Worm (Caenorhabditis elegans) whole organism, early embryonic: ENCODE measurements around the gene cyp-34A2.
"Not testable (repeated sequence)": the region's sequence is repeated elsewhere in the genome, so short reads cannot be mapped to it uniquely, and the experiment has no call there.

Source experiments
- B0310.2 ChIP-seq: sonication (generic microtip); optimal IDR thresholded peaks from 2 replicates; lab custom pipeline; 2016; ENCODE audit warnings: mild to moderate bottlenecking, missing genetic modification characterization, missing compliant biosample characterization
- F13C5.2 ChIP-seq: sonication (generic microtip); optimal IDR thresholded peaks from 2 replicates; lab custom pipeline; 2017; ENCODE audit warnings: mild to moderate bottlenecking, missing genetic modification characterization, inconsistent platforms, missing compliant biosample characterization
- aly-1 ChIP-seq: sonication (generic microtip); optimal IDR thresholded peaks from 2 replicates; lab custom pipeline; 2016; ENCODE audit warnings: missing genetic modification characterization, missing compliant biosample characterization
- ama-1 ChIP-seq: fragments of 150-350 bp; optimal IDR thresholded peaks from 2 replicates; lab custom pipeline; 2014
- ceh-13 ChIP-seq: fragments of 200-800 bp; sonication (Bioruptor generic); optimal IDR thresholded peaks from 2 replicates; lab custom pipeline; 2018; ENCODE audit warnings: mild to moderate bottlenecking, missing genetic modification characterization, missing compliant biosample characterization
- ceh-36 ChIP-seq: sonication (generic microtip); optimal IDR thresholded peaks from 2 replicates; lab custom pipeline; 2016; ENCODE audit warnings: missing genetic modification characterization, inconsistent platforms, missing compliant biosample characterization
- ets-7 ChIP-seq: sonication (generic microtip); optimal IDR thresholded peaks from 2 replicates; lab custom pipeline; 2016; ENCODE audit warnings: missing genotype, missing genetic modification characterization, missing compliant biosample characterization
- flt-1 ChIP-seq: fragments of 200-800 bp; sonication (Bioruptor generic); IDR thresholded peaks from 2 replicates; pipeline ENCODE4 v1.3.6; 2022; ENCODE audit warnings: missing genetic modification characterization, missing compliant biosample characterization
- hmbx-1 ChIP-seq: sonication (generic microtip); optimal IDR thresholded peaks from 2 replicates; lab custom pipeline; 2016; ENCODE audit warnings: mild to moderate bottlenecking, missing genetic modification characterization, missing compliant biosample characterization
- hmg-4 ChIP-seq: fragments of 200-800 bp; sonication (Bioruptor generic); optimal IDR thresholded peaks from 2 replicates; lab custom pipeline; 2018; ENCODE audit warnings: mild to moderate bottlenecking, missing genetic modification characterization, missing compliant biosample characterization
- hnd-1 ChIP-seq: sonication (generic microtip); optimal IDR thresholded peaks from 2 replicates; lab custom pipeline; 2016; ENCODE audit warnings: missing genetic modification characterization, missing compliant biosample characterization
- pes-1 ChIP-seq: fragments of 200-800 bp; sonication (Bioruptor generic); IDR thresholded peaks from 2 replicates; pipeline ENCODE4 v1.3.6; 2022; ENCODE audit warnings: missing genetic modification reagents, missing genetic modification characterization, missing compliant biosample characterization
- scrt-1 ChIP-seq: fragments of 200-800 bp; sonication (Bioruptor generic); IDR thresholded peaks from 2 replicates; pipeline ENCODE4 v1.3.6; 2022; ENCODE audit warnings: missing genetic modification characterization, missing compliant biosample characterization
- sea-1 ChIP-seq: fragments of 200-800 bp; sonication (Bioruptor generic); conservative IDR thresholded peaks from 2 replicates; pipeline ENCODE4 v1.3.6; 2022; ENCODE audit warnings: missing genetic modification characterization, missing compliant biosample characterization
- tbx-11 ChIP-seq: fragments of 200-800 bp; sonication (Bioruptor generic); IDR thresholded peaks from 2 replicates; pipeline ENCODE4 v1.3.6; 2022; ENCODE audit warnings: missing genetic modification characterization, missing compliant biosample characterization
- tbx-37 ChIP-seq: fragments of 200-800 bp; sonication (Bioruptor generic); conservative IDR thresholded peaks from 2 replicates; pipeline ENCODE4 v1.3.6; 2022; ENCODE audit warnings: missing genetic modification reagents, missing genetic modification characterization, missing compliant biosample characterization
- tra-4 ChIP-seq: sonication (generic microtip); optimal IDR thresholded peaks from 2 replicates; lab custom pipeline; 2017; ENCODE audit warnings: missing genetic modification characterization, missing compliant biosample characterization

Gene cyp-34A2

DNA sequence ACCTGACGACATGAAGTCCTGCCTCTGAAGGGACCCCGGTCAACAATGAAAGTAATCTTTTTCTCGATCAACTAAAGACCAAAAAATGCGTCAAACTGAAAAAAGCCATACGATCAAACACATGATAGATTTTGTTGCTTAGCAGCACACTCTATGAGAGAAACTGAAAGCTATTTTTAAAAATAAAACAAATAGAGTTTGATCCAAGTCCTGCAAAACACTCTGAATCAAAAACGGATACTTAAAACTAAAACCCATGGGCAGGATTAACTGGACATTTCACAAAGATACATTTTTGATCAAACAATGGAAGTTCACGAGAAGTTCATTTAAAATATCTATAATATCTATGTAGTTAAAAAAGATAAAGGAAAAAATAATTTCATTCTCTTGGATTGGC is 23.5 kb downstream of the cyp-34A2 start, which contains the start of gene T10H4.13:
Gene T10H4.13 (minus strand): TSS at position 101 of the 400 bp plus-strand sequence.
- TF ChIP-seq hmg-4 (GFP tag; lab: Kevin White, UChicago) (no peak), hmbx-1 (tag; lab: Kevin White, UChicago) (no peak), F13C5.2 (no peak), flt-1 (GFP tag; lab: Robert Waterston, UW) (no peak), ama-1 (lab: Kevin White, UChicago) (no peak), aly-1 (no peak), scrt-1 (no peak), B0310.2 (tag; lab: Kevin White, UChicago) (no peak), pes-1 (GFP tag; lab: Robert Waterston, UW) (no peak), tbx-37 (GFP tag; lab: Robert Waterston, UW) (no peak), sea-1 (no peak)

DNA sequence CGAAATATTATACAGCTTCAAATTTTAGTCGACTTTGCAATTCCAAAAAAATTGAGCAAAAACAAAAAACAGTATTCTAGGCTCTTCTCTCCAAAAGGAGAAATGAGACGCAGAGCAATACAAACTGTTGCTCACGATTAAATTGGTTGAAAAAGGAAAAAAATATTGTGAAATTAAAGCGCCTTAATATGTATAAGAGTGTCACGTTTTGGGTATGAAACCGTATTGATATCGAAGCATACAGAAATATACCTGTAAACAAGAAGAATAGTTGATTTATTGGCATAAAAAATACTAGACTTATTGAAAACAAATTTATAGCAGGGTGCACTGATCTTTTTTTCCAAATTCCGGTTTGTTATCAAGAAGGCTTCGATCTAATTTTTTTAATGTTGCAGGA is 25.1 kb downstream of the cyp-34A2 start, which contains the start of gene M01B2.13:
Gene M01B2.13 (minus strand): TSS at position 101 of the 400 bp plus-strand sequence.
- TF ChIP-seq tbx-11 (GFP tag; lab: Robert Waterston, UW), result no peak
- TF ChIP-seq flt-1 (GFP tag; lab: Robert Waterston, UW), result no peak
- no peak for TF ChIP-seq sea-1
- TF ChIP-seq ets-7, result no peak
- no peak for TF ChIP-seq pes-1 (GFP tag; lab: Robert Waterston, UW)
- TF ChIP-seq tra-4, result no peak
- TF ChIP-seq ceh-36, result no peak
- TF ChIP-seq hmbx-1 (tag; lab: Kevin White, UChicago), result no peak
- TF ChIP-seq tbx-37 (GFP tag; lab: Robert Waterston, UW), result no peak

- no peak for TF ChIP-seq flt-1 (GFP tag; lab: Robert Waterston, UW)
- TF ChIP-seq tra-4, result no peak
- TF ChIP-seq ceh-36, result no peak
- TF ChIP-seq sea-1, result no peak
- no peak for TF ChIP-seq scrt-1
- no peak for TF ChIP-seq aly-1
- no peak for TF ChIP-seq B0310.2 (tag; lab: Kevin White, UChicago)
- no peak for TF ChIP-seq hmbx-1 (tag; lab: Kevin White, UChicago)
- TF ChIP-seq ama-1 (lab: Kevin White, UChicago), result no peak
- TF ChIP-seq tbx-37 (GFP tag; lab: Robert Waterston, UW), result no peak
- no peak for TF ChIP-seq pes-1 (GFP tag; lab: Robert Waterston, UW)
- no peak for TF ChIP-seq ceh-13 (GFP tag; lab: Kevin White, UChicago)
- no peak for TF ChIP-seq ets-7
These were observed 26.8 kb downstream of the cyp-34A2 start, which contains the start of gene M01B2.12 for ce11 chrV:15264131-15264530. Gene M01B2.12, minus strand, starts transcription at chrV:15264231.

DNA sequence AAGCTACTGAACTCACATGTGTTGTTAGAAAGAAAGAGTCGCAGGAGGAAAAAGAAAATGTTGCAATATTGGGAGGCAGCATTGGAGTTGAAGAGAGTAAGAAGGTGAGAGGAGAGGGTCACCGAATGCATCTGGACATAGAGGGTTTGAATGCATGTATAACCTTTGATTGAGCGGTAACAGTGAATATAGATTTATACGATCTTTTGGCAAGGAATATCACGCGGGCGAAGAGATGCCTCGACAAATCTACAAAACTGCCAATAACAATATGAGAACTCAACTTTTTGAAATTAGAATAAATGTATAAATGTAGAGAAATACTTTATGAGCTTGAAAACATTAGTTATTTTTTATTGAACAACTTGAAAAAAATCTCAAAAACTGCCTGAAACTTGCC is 28.6 kb downstream of the cyp-34A2 start, which contains the start of gene M01B2.10:
Gene M01B2.10 (minus strand): TSS at position 101 of the 400 bp plus-strand sequence.
- TF ChIP-seq B0310.2 (tag; lab: Kevin White, UChicago); tbx-37 (GFP tag; lab: Robert Waterston, UW); tbx-11 (GFP tag; lab: Robert Waterston, UW): not testable (repeated sequence)

ce11 chrV:15259904-15260303 is 31.0 kb downstream of the cyp-34A2 start, which contains the start of gene M01B2.8:
Gene M01B2.8, plus strand, starts transcription at chrV:15260204.
- no peak for TF ChIP-seq ets-7
- TF ChIP-seq hnd-1, result no peak
- no peak for TF ChIP-seq aly-1
- no peak for TF ChIP-seq ceh-36
- no peak for TF ChIP-seq B0310.2 (tag; lab: Kevin White, UChicago)
- TF ChIP-seq F13C5.2, result no peak
- TF ChIP-seq hmbx-1 (tag; lab: Kevin White, UChicago), result no peak
- no peak for TF ChIP-seq sea-1
- TF ChIP-seq tbx-11 (GFP tag; lab: Robert Waterston, UW), result no peak
- TF ChIP-seq pes-1 (GFP tag; lab: Robert Waterston, UW), result no peak
- TF ChIP-seq tbx-37 (GFP tag; lab: Robert Waterston, UW), result no peak
- no peak for TF ChIP-seq scrt-1
- no peak for TF ChIP-seq hmg-4 (GFP tag; lab: Kevin White, UChicago)
- no peak for TF ChIP-seq ceh-13 (GFP tag; lab: Kevin White, UChicago)
- no peak for TF ChIP-seq flt-1 (GFP tag; lab: Robert Waterston, UW)
- no peak for TF ChIP-seq tra-4
- no peak for TF ChIP-seq ama-1 (lab: Kevin White, UChicago)

- no peak for TF ChIP-seq B0310.2 (tag; lab: Kevin White, UChicago)
- no peak for TF ChIP-seq hmg-4 (GFP tag; lab: Kevin White, UChicago)
- no peak for TF ChIP-seq flt-1 (GFP tag; lab: Robert Waterston, UW)
- no peak for TF ChIP-seq aly-1
- TF ChIP-seq hmbx-1 (tag; lab: Kevin White, UChicago), result no peak
- no peak for TF ChIP-seq pes-1 (GFP tag; lab: Robert Waterston, UW)
- TF ChIP-seq tbx-37 (GFP tag; lab: Robert Waterston, UW), result no peak
- no peak for TF ChIP-seq tra-4
- no peak for TF ChIP-seq scrt-1
- TF ChIP-seq sea-1, result no peak
- TF ChIP-seq hnd-1, result no peak
- TF ChIP-seq ceh-13 (GFP tag; lab: Kevin White, UChicago), result no peak
- no peak for TF ChIP-seq F13C5.2
- no peak for TF ChIP-seq ceh-36
- TF ChIP-seq ets-7, result no peak
- TF ChIP-seq ama-1 (lab: Kevin White, UChicago), result no peak
These were observed 31.8 kb downstream of the cyp-34A2 start, which contains the start of gene srsx-37 for ce11 chrV:15259049-15259448. Gene srsx-37, minus strand, starts transcription at chrV:15259149.

DNA sequence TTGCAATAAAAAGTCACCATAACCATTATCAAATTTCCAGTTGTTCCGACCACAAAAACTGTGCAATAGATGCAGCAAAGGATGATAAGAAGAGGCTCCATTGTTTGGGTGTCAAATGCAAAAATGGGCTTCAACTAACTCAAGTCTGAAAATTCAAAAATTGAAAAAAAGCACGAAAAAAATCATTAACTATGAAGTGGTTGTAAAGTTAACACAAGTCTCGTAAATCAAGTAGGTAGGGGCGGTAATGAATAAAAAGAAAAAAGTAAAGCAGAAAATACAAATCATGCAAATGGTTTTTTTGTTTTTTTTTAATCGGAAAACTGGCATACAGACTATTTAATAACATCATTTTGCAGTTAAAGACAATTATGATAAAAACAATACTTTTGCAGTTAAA is 34.2 kb downstream of the cyp-34A2 start, which contains the start of gene srsx-39:
Gene srsx-39 (minus strand): TSS at position 101 of the 400 bp plus-strand sequence.
- TF ChIP-seq F13C5.2; tbx-37 (GFP tag; lab: Robert Waterston, UW); aly-1: not testable (repeated sequence)

- no peak for TF ChIP-seq scrt-1
- no peak for TF ChIP-seq B0310.2 (tag; lab: Kevin White, UChicago)
- TF ChIP-seq pes-1 (GFP tag; lab: Robert Waterston, UW), result no peak
- TF ChIP-seq tra-4, result no peak
- no peak for TF ChIP-seq flt-1 (GFP tag; lab: Robert Waterston, UW)
These were observed 37.4 kb downstream of the cyp-34A2 start, which contains the start of gene srbc-75 for ce11 chrV:15253529-15253928. Gene srbc-75, plus strand, starts transcription at chrV:15253829.
